Worm (Caenorhabditis elegans): ENCODE measurements around the gene zmp-2.

zmp-2 gene

DNA sequence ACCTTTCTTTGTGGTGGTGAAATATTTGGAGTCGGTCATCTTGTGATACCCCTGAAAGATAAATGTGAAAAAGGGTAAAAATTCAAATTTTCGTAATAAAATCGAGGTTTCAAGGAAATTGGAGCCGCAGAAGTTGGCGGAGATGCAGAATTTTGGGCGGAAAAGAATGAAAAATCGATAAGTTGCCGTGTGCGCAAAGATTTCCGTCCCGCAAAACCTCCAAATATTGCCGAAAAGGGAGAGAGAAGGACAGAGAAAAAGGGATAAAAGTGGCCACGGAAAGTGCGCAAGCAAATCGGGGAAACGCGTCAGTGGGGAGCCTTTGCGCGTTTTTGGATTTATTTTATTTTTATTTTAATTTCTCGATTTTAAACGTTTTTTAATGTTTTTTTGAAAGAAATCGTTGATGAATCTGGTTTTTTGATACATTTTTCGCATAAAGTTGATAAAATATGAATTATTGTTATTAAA is 39.2 kb upstream of the zmp-2 start, which contains the start of gene apb-1 (continued):
- TF ChIP-seq lim-6 (tag; optimal IDR thresholded peaks at IDR 0.05) (peak; percentile 15), ceh-34 (tag; optimal IDR thresholded peaks at IDR 0.05) (peak; percentile 86), syd-9 (tag; optimal IDR thresholded peaks at IDR 0.05) (peak; percentile 31), hlh-30 (tag; optimal IDR thresholded peaks at IDR 0.05; ENCODE audit: insufficient read depth) (no peak), tbx-2 (tag; optimal IDR thresholded peaks at IDR 0.05) (peak; percentile 79), sdc-2 (tag; optimal IDR thresholded peaks at IDR 0.05) (peak; percentile 28), pha-4 (tag; optimal IDR thresholded peaks at IDR 0.05) (no peak), lin-11 (tag; optimal IDR thresholded peaks at IDR 0.05) (peak; percentile 49), mec-3 (tag; optimal IDR thresholded peaks at IDR 0.05; ENCODE audit: borderline replicate concordance) (no peak), rnt-1 (tag; optimal IDR thresholded peaks at IDR 0.05) (peak; percentile 61), fax-1 (tag; optimal IDR thresholded peaks at IDR 0.05) (peak; percentile 20), sox-4 (tag; optimal IDR thresholded peaks at IDR 0.05) (peak; percentile 64), zip-5 (tag; optimal IDR thresholded peaks at IDR 0.05) (no peak), ama-1 (optimal IDR thresholded peaks at IDR 0.05) (no peak), ceh-24 (tag; optimal IDR thresholded peaks at IDR 0.05) (no peak), madf-2 (tag; optimal IDR thresholded peaks at IDR 0.05) (peak; percentile 61), hlh-15 (tag; optimal IDR thresholded peaks at IDR 0.05) (no peak), tbx-7 (tag; optimal IDR thresholded peaks at IDR 0.05) (no peak), C38D4.7 (GFP tag; optimal IDR thresholded peaks at IDR 0.05) (peak; percentile 24), nfya-1 (tag; optimal IDR thresholded peaks at IDR 0.05) (peak; percentile 84)

DNA sequence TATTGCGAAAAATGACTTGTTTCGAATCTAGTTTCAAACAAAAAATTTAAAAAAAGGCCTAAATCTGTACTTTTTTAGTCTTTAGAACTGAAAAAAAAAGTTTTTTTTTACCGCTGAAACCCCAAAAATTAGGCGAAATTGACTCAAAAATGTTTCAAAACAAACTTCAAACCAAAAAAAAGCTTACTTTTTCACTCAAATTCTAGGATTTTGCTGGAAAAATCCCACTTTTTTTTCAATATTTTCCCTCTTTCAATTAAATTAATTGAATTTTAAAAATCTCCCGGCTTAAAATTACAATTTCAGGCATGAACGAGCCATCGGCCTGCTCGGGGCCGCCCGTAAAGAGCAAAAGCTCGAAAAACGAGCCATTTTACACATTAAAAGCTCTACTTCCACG is 38.4 kb upstream of the zmp-2 start, which contains the start of gene mdt-19:
TSS of gene mdt-19 (plus strand) at position 301 of the 400 bp plus-strand sequence.
- no peak for TF ChIP-seq ahr-1 (tag; optimal IDR thresholded peaks at IDR 0.05)
- TF ChIP-seq dve-1 (tag; optimal IDR thresholded peaks at IDR 0.05) = no peak
- TF ChIP-seq sox-2 (GFP tag; IDR thresholded peaks at IDR 0.05) = no peak
- no peak for TF ChIP-seq zip-5 (tag; optimal IDR thresholded peaks at IDR 0.05)
- no peak for TF ChIP-seq hlh-13 (GFP tag; optimal IDR thresholded peaks at IDR 0.05)
- no peak for TF ChIP-seq tbx-7 (tag; optimal IDR thresholded peaks at IDR 0.05)
- no peak for TF ChIP-seq unc-55 (GFP tag; optimal IDR thresholded peaks at IDR 0.05)
- TF ChIP-seq ceh-48 (tag; optimal IDR thresholded peaks at IDR 0.05) = no peak
- no peak for TF ChIP-seq K02D7.2 (tag; optimal IDR thresholded peaks at IDR 0.05)
- no peak for TF ChIP-seq ref-2 (tag; optimal IDR thresholded peaks at IDR 0.05)
- no peak for TF ChIP-seq eyg-1 (tag; optimal IDR thresholded peaks at IDR 0.05)
- TF ChIP-seq che-1 (tag; optimal IDR thresholded peaks at IDR 0.05) = no peak
- TF ChIP-seq pros-1 (tag; optimal IDR thresholded peaks at IDR 0.05) = no peak
- TF ChIP-seq pha-4 (tag; optimal IDR thresholded peaks at IDR 0.05) = no peak
- no peak for TF ChIP-seq rnt-1 (tag; optimal IDR thresholded peaks at IDR 0.05)
- TF ChIP-seq hlh-15 (tag; optimal IDR thresholded peaks at IDR 0.05) = no peak
- no peak for TF ChIP-seq sox-4 (tag; optimal IDR thresholded peaks at IDR 0.05)
- no peak for TF ChIP-seq T23F11.4 (GFP tag; optimal IDR thresholded peaks at IDR 0.05)
- no peak for TF ChIP-seq odd-2 (tag; optimal IDR thresholded peaks at IDR 0.05)

DNA sequence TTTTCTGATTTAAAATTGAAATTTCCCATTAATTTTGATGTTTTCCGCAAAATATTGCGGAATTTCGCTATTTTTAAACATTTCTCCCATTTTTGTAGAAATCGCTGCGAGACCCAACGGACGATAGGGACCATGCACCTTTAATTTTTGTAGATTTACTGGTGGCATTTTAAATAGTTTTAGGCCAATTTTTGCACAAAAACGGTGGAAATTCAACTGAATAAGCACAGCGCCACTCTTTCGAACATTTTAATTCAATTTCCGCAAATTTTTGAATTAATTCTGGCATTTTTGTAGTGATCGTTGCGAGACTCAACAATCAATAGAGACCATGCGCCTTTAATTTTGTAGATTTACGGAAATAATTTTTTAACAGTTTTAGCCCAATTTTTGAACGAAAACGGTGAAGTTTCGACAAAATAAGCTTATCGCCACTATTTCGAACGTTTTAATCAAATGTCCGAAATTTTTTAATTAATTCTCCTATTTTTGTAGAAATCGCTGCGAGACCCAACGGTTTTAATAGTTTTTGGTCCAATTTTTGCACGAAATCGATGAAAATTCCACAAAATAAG is 37.6 kb upstream of the zmp-2 start:
- TF ChIP-seq ceh-14 (tag; optimal IDR thresholded peaks at IDR 0.05) = no peak
- no peak for TF ChIP-seq ceh-34 (tag; optimal IDR thresholded peaks at IDR 0.05)
- TF ChIP-seq tbx-2 (tag; optimal IDR thresholded peaks at IDR 0.05) = no peak
- TF ChIP-seq che-1 (tag; optimal IDR thresholded peaks at IDR 0.05) = no peak

DNA sequence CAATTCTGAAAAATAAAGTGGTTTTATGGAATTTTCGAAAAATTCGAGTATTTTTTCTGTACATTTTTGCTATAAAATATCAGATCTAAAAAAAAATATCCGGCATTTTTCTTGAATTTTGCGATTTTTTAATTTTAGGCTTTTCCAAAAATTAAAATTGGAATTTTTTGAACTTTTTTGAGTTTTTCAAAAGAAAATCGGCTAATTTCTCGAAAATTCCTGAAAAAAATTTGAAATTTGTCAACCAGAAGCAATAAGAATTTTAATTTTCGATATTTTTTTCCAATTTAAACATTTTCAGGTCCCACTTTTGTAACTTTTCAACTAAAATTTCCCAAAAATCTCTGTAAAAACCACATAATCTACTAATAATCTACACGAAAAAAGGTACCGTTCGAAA is 32.5 kb upstream of the zmp-2 start, which contains the start of gene Y71H2B.11:
TSS of gene Y71H2B.11 (plus strand) at position 301 of the 400 bp plus-strand sequence.
- TF ChIP-seq ceh-19 (GFP tag; optimal IDR thresholded peaks at IDR 0.05) = no peak
- no peak for TF ChIP-seq unc-3 (GFP tag; conservative IDR thresholded peaks at IDR 0.05)
- no peak for TF ChIP-seq unc-3 (tag; optimal IDR thresholded peaks at IDR 0.05)
- TF ChIP-seq lin-11 (tag; optimal IDR thresholded peaks at IDR 0.05) = no peak
- no peak for TF ChIP-seq ceh-24 (tag; optimal IDR thresholded peaks at IDR 0.05)
- no peak for TF ChIP-seq pha-4 (tag; optimal IDR thresholded peaks at IDR 0.05)
- TF ChIP-seq K02D7.2 (tag; optimal IDR thresholded peaks at IDR 0.05) = no peak
- no peak for TF ChIP-seq ceh-22 (tag; optimal IDR thresholded peaks at IDR 0.05)
- no peak for TF ChIP-seq eyg-1 (tag; optimal IDR thresholded peaks at IDR 0.05)
- TF ChIP-seq dmd-4 (tag; optimal IDR thresholded peaks at IDR 0.05; ENCODE audit: borderline replicate concordance) = no peak
